Worm (Caenorhabditis elegans) whole organism, mixed stage, embryonic: ENCODE data around the gene ZC443.3.

Experiments used
- M03D4.4 ChIP-seq: sonication (generic microtip); optimal IDR thresholded peaks from 2 replicates; lab custom pipeline; 2017; ENCODE audit warnings: mild to moderate bottlenecking, missing genetic modification characterization, missing compliant biosample characterization
- bed-3 ChIP-seq: fragments of 200-800 bp; sonication (Bioruptor generic); optimal IDR thresholded peaks from 3 replicates; lab custom pipeline; 2018; ENCODE audit warnings: mild to moderate bottlenecking, missing genetic modification characterization, moderate library complexity, missing compliant biosample characterization
- blmp-1 ChIP-seq: fragments of 150-350 bp; optimal IDR thresholded peaks from 2 replicates; lab custom pipeline; 2014; ENCODE audit warnings: missing biosample characterization, missing genetic modification characterization
- ceh-39 ChIP-seq: fragments of 150-350 bp; optimal IDR thresholded peaks from 2 replicates; lab custom pipeline; 2014; ENCODE audit warnings: missing biosample characterization, missing genetic modification characterization
- ceh-43 ChIP-seq: fragments of 200-800 bp; sonication (Bioruptor generic); optimal IDR thresholded peaks from 2 replicates; lab custom pipeline; 2018; ENCODE audit warnings: mild to moderate bottlenecking, missing genetic modification characterization, moderate library complexity, missing compliant biosample characterization
- ceh-83 ChIP-seq: fragments of 200-800 bp; sonication (Bioruptor generic); optimal IDR thresholded peaks from 2 replicates; lab custom pipeline; 2018; ENCODE audit warnings: mild to moderate bottlenecking, missing genetic modification characterization, missing compliant biosample characterization
- ces-1 ChIP-seq: fragments of 150-350 bp; optimal IDR thresholded peaks from 2 replicates; lab custom pipeline; 2014; ENCODE audit warnings: missing biosample characterization, missing genetic modification reagents, missing genetic modification characterization
- cnd-1 ChIP-seq: fragments of 200-800 bp; sonication (Bioruptor generic); optimal IDR thresholded peaks from 2 replicates; lab custom pipeline; 2018; ENCODE audit warnings: mild to moderate bottlenecking, missing genetic modification characterization, missing compliant biosample characterization
- drap-1 ChIP-seq: fragments of 200-800 bp; sonication (Bioruptor generic); optimal IDR thresholded peaks from 3 replicates; lab custom pipeline; 2018; ENCODE audit warnings: mild to moderate bottlenecking, missing genetic modification characterization, missing compliant biosample characterization
- elt-1 ChIP-seq: sonication (generic microtip); optimal IDR thresholded peaks from 2 replicates; lab custom pipeline; 2017; ENCODE audit warnings: missing genetic modification characterization, mild to moderate bottlenecking, missing compliant biosample characterization, antibody characterized with exemption, moderate library complexity, borderline replicate concordance; ENCODE audit not compliant: insufficient read depth
- elt-3 ChIP-seq: fragments of 150-350 bp; optimal IDR thresholded peaks from 2 replicates; lab custom pipeline; 2014; ENCODE audit warnings: missing biosample characterization, missing genetic modification characterization
- flh-1 ChIP-seq: fragments of 200-800 bp; sonication (Bioruptor generic); optimal IDR thresholded peaks from 2 replicates; lab custom pipeline; 2018; ENCODE audit warnings: mild to moderate bottlenecking, missing genetic modification characterization, moderate library complexity, missing compliant biosample characterization
- ham-2 ChIP-seq: fragments of 200-800 bp; sonication (Bioruptor generic); optimal IDR thresholded peaks from 2 replicates; lab custom pipeline; 2018; ENCODE audit warnings: mild to moderate bottlenecking, missing genetic modification characterization, missing compliant biosample characterization
- hlh-1 ChIP-seq: fragments of 150-350 bp; optimal IDR thresholded peaks from 2 replicates; lab custom pipeline; 2014; ENCODE audit warnings: missing biosample characterization, missing genetic modification reagents, missing genetic modification characterization
- lin-13 ChIP-seq: fragments of 150-350 bp; optimal IDR thresholded peaks from 2 replicates; lab custom pipeline; 2014; ENCODE audit warnings: missing biosample characterization, missing genetic modification characterization
- lin-32 ChIP-seq: fragments of 200-800 bp; sonication (Bioruptor generic); optimal IDR thresholded peaks from 2 replicates; lab custom pipeline; 2018; ENCODE audit warnings: mild to moderate bottlenecking, missing genetic modification characterization, missing compliant biosample characterization
- lsy-2 ChIP-seq: fragments of 150-350 bp; optimal IDR thresholded peaks from 2 replicates; lab custom pipeline; 2014; ENCODE audit warnings: missing biosample characterization, missing genetic modification characterization
- mab-5 ChIP-seq: fragments of 150-350 bp; optimal IDR thresholded peaks from 2 replicates; lab custom pipeline; 2014; ENCODE audit warnings: missing biosample characterization, missing genetic modification characterization
- mep-1 ChIP-seq: fragments of 150-350 bp; optimal IDR thresholded peaks from 2 replicates; lab custom pipeline; 2017; ENCODE audit warnings: missing biosample characterization, missing genetic modification reagents, missing genetic modification characterization, inconsistent platforms
- mls-2 ChIP-seq: sonication (generic microtip); optimal IDR thresholded peaks from 2 replicates; lab custom pipeline; 2016; ENCODE audit warnings: mild to moderate bottlenecking, missing genetic modification characterization, moderate library complexity, missing compliant biosample characterization
- nhr-12 ChIP-seq: fragments of 150-350 bp; optimal IDR thresholded peaks from 2 replicates; lab custom pipeline; 2014; ENCODE audit warnings: missing biosample characterization, missing genetic modification characterization
- nhr-2 ChIP-seq: fragments of 150-350 bp; optimal IDR thresholded peaks from 2 replicates; lab custom pipeline; 2014; ENCODE audit warnings: missing biosample characterization, missing genetic modification characterization
- nhr-237 ChIP-seq: fragments of 150-350 bp; optimal IDR thresholded peaks from 2 replicates; lab custom pipeline; 2014; ENCODE audit warnings: missing biosample characterization, missing genetic modification characterization
- nhr-28 ChIP-seq: fragments of 150-350 bp; optimal IDR thresholded peaks from 2 replicates; lab custom pipeline; 2014; ENCODE audit warnings: missing biosample characterization, missing genetic modification characterization
- nhr-76 ChIP-seq: sonication (generic microtip); optimal IDR thresholded peaks from 2 replicates; lab custom pipeline; 2017; ENCODE audit warnings: missing biosample characterization, missing genetic modification characterization
- pha-4 ChIP-seq: fragments of 150-350 bp; optimal IDR thresholded peaks from 2 replicates; lab custom pipeline; 2018; ENCODE audit warnings: missing biosample characterization, missing genetic modification reagents, missing genetic modification characterization
- sem-2 ChIP-seq: fragments of 200-800 bp; sonication (Bioruptor generic); optimal IDR thresholded peaks from 2 replicates; lab custom pipeline; 2018; ENCODE audit warnings: mild to moderate bottlenecking, missing genetic modification characterization, missing compliant biosample characterization
- snpc-4 ChIP-seq: fragments of 150-350 bp; optimal IDR thresholded peaks from 2 replicates; lab custom pipeline; 2014; ENCODE audit warnings: missing biosample characterization, missing genetic modification characterization
- sptf-1 ChIP-seq: sonication (generic microtip); optimal IDR thresholded peaks from 2 replicates; lab custom pipeline; 2017; ENCODE audit warnings: mild to moderate bottlenecking, missing genetic modification characterization, moderate library complexity, missing compliant biosample characterization
- tbx-8 ChIP-seq: fragments of 200-800 bp; sonication (Bioruptor generic); optimal IDR thresholded peaks from 2 replicates; lab custom pipeline; 2018; ENCODE audit warnings: mild to moderate bottlenecking, missing genetic modification characterization, moderate library complexity, missing compliant biosample characterization
- unc-120 ChIP-seq: sonication (generic microtip); optimal IDR thresholded peaks from 2 replicates; lab custom pipeline; 2017; ENCODE audit warnings: missing genetic modification characterization, missing compliant biosample characterization; ENCODE audit not compliant: poor library complexity, severe bottlenecking
- unc-39 ChIP-seq: fragments of 150-350 bp; optimal IDR thresholded peaks from 2 replicates; lab custom pipeline; 2014; ENCODE audit warnings: missing biosample characterization, missing genetic modification characterization
- unc-62 ChIP-seq: fragments of 150-350 bp; optimal IDR thresholded peaks from 2 replicates; lab custom pipeline; 2014; ENCODE audit warnings: missing biosample characterization, missing genetic modification reagents, missing genetic modification characterization
- zip-8 ChIP-seq: fragments of 150-350 bp; optimal IDR thresholded peaks from 2 replicates; lab custom pipeline; 2014; ENCODE audit warnings: missing biosample characterization, missing genetic modification characterization
- ztf-11 ChIP-seq: fragments of 150-350 bp; optimal IDR thresholded peaks from 2 replicates; lab custom pipeline; 2014; ENCODE audit warnings: missing biosample characterization, missing genetic modification characterization

The ZC443.3 gene

DNA sequence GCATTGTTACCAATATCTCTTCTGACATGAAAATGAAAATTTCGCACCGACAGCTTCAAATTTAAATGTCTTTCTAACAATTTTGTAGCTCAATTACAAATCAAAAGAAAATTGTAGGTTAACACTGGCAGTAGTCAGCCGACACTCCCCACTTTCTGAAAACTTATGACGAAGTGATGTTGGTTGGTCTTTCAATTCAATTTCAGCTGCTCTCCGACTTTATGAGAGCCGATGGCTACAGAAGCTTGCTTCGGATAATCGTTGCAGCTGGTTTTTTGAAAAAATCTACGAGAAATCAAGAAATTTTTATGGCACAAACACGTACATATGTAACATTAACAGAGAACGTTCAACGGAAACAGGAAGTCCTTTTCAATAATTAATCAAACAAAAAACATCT lies 29.1 kb downstream of the ZC443.3 start, which contains the start of gene sre-20:
TSS of gene sre-20 (minus strand) at position 101 of the 400 bp plus-strand sequence.
- TF ChIP-seq flh-1 (GFP tag; lab: Kevin White, UChicago), result no peak
- TF ChIP-seq ham-2 (GFP tag; lab: Kevin White, UChicago), result no peak
- TF ChIP-seq lin-13 (tag; lab: Kevin White, UChicago), result no peak
- no peak for TF ChIP-seq elt-3 (tag; lab: Kevin White, UChicago)
- TF ChIP-seq mls-2, result no peak
- no peak for TF ChIP-seq lin-32
- no peak for TF ChIP-seq nhr-2
- TF ChIP-seq snpc-4 (tag; lab: Kevin White, UChicago), result no peak
- TF ChIP-seq drap-1 (GFP tag; lab: Kevin White, UChicago), result no peak
- TF ChIP-seq sptf-1 (tag; lab: Kevin White, UChicago), result no peak
- no peak for TF ChIP-seq mep-1 (tag; lab: Kevin White, UChicago)

DNA sequence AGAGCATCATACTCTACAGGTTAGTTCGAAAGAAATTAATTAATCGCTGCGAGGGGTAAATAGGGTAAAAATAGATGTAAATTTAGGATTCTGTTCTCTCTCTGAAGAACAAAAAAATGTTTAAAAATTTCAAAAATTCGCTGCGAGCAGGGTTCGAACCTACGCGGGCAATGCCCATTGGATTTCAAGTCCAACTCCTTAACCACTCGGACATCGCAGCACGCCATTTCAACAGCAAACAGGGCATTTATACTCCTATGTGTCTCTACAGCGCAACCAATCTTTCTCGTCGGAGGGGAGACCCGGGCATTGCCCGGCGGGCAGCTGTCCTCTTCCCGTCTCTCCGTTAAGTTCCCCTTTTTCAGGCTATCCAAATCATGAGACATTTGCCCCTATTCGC lies 33.7 kb downstream of the ZC443.3 start:
- peak; percentile 66 for TF ChIP-seq nhr-28 (tag; lab: Kevin White, UChicago)
- TF ChIP-seq flh-1 (GFP tag; lab: Kevin White, UChicago), result peak; percentile 84
- TF ChIP-seq unc-39 (tag; lab: Kevin White, UChicago), result no peak
- peak; percentile 26 for TF ChIP-seq unc-62 (GFP tag; lab: Kevin White, UChicago)
- no peak for TF ChIP-seq hlh-1 (tag; lab: Kevin White, UChicago)
- TF ChIP-seq drap-1 (GFP tag; lab: Kevin White, UChicago), result peak; percentile 96
- TF ChIP-seq lin-32, result peak; percentile 92
- peak; percentile 86 for TF ChIP-seq bed-3 (GFP tag; lab: Kevin White, UChicago)
- TF ChIP-seq mls-2, result peak; percentile 98
- peak; percentile 95 for TF ChIP-seq ceh-83 (GFP tag; lab: Kevin White, UChicago)
- TF ChIP-seq unc-120, result peak; percentile 93
- peak; percentile 62 for TF ChIP-seq pha-4 (tag; lab: Kevin White, UChicago)
- no peak for TF ChIP-seq ces-1
- no peak for TF ChIP-seq mab-5
- TF ChIP-seq ceh-39, result no peak
- peak; percentile 8 for TF ChIP-seq elt-3 (tag; lab: Kevin White, UChicago)
- TF ChIP-seq nhr-2, result no peak
- peak; percentile 75 for TF ChIP-seq tbx-8 (GFP tag; lab: Kevin White, UChicago)
- no peak for TF ChIP-seq elt-1
- TF ChIP-seq cnd-1 (tag; lab: Kevin White, UChicago), result peak; percentile 93
- peak; percentile 90 for TF ChIP-seq sem-2 (GFP tag; lab: Kevin White, UChicago)
- TF ChIP-seq nhr-12 (tag; lab: Kevin White, UChicago), result no peak
- TF ChIP-seq M03D4.4 (tag; lab: Kevin White, UChicago), result peak; percentile 94
- TF ChIP-seq lsy-2 (tag; lab: Kevin White, UChicago), result peak; percentile 55
- peak; percentile 24 for TF ChIP-seq lin-13 (tag; lab: Kevin White, UChicago)
- TF ChIP-seq zip-8 (tag; lab: Kevin White, UChicago), result no peak
- TF ChIP-seq ceh-43 (GFP tag; lab: Kevin White, UChicago), result peak; percentile 88
- peak; percentile 78 for TF ChIP-seq ham-2 (GFP tag; lab: Kevin White, UChicago)
- no peak for TF ChIP-seq snpc-4 (tag; lab: Kevin White, UChicago)
- peak; percentile 97 for TF ChIP-seq sptf-1 (tag; lab: Kevin White, UChicago)
- TF ChIP-seq blmp-1 (tag; lab: Kevin White, UChicago), result no peak
- no peak for TF ChIP-seq nhr-237 (tag; lab: Kevin White, UChicago)
- peak; percentile 59 for TF ChIP-seq ztf-11
- peak; percentile 76 for TF ChIP-seq mep-1 (tag; lab: Kevin White, UChicago)
- TF ChIP-seq nhr-76 (tag; lab: Kevin White, UChicago), result no peak
- TF ChIP-seq, all 35 proteins: peak for 22

ce11 chrV:12773852-12774251 lies 40.1 kb downstream of the ZC443.3 start:
- no peak for TF ChIP-seq unc-120
- no peak for TF ChIP-seq zip-8 (tag; lab: Kevin White, UChicago)
- TF ChIP-seq unc-39 (tag; lab: Kevin White, UChicago), result no peak
- TF ChIP-seq lin-13 (tag; lab: Kevin White, UChicago), result no peak
- TF ChIP-seq hlh-1 (tag; lab: Kevin White, UChicago), result no peak
- TF ChIP-seq mep-1 (tag; lab: Kevin White, UChicago), result no peak
- TF ChIP-seq sem-2 (GFP tag; lab: Kevin White, UChicago), result no peak
- TF ChIP-seq pha-4 (tag; lab: Kevin White, UChicago), result no peak
- TF ChIP-seq tbx-8 (GFP tag; lab: Kevin White, UChicago), result no peak
- no peak for TF ChIP-seq lsy-2 (tag; lab: Kevin White, UChicago)
- no peak for TF ChIP-seq mls-2
- TF ChIP-seq ceh-83 (GFP tag; lab: Kevin White, UChicago), result no peak
- TF ChIP-seq ztf-11, result no peak
- no peak for TF ChIP-seq elt-1
- no peak for TF ChIP-seq ceh-39
